Worm (Caenorhabditis elegans) whole organism, L4 larva: ENCODE measurements around the gene ZK546.19.

ENCODE experiments used
- F37D6.2 ChIP-seq: sonication (generic microtip); optimal IDR thresholded peaks from 2 replicates; lab custom pipeline; 2016; ENCODE audit warnings: mild to moderate bottlenecking, missing genetic modification characterization, missing compliant biosample characterization
- F44E2.7 ChIP-seq: fragments of 200-800 bp; sonication (Bioruptor generic); IDR thresholded peaks from 2 replicates; pipeline ENCODE4 v2.1.2; 2022; ENCODE audit warnings: missing genetic modification characterization, missing compliant biosample characterization
- F49E8.2 ChIP-seq: sonication (generic microtip); optimal IDR thresholded peaks from 2 replicates; lab custom pipeline; 2016; ENCODE audit warnings: missing compliant biosample characterization, mild to moderate bottlenecking, missing genetic modification characterization, borderline replicate concordance
- T26A8.4 ChIP-seq: fragments of 200-800 bp; sonication (Bioruptor generic); IDR thresholded peaks from 2 replicates; pipeline ENCODE4 v1.3.6; 2022; ENCODE audit warnings: missing genetic modification characterization, missing compliant biosample characterization
- Y5F2A.4 ChIP-seq: fragments of 200-800 bp; sonication (Bioruptor generic); optimal IDR thresholded peaks from 2 replicates; lab custom pipeline; 2018; ENCODE audit warnings: mild to moderate bottlenecking, missing genetic modification characterization, missing compliant biosample characterization
- aha-1 ChIP-seq: fragments of 150-350 bp; peaks from one replicate; lab custom pipeline; 2014; ENCODE audit warnings: missing biosample characterization, missing genetic modification characterization
- aly-2 ChIP-seq: sonication (generic microtip); optimal IDR thresholded peaks from 2 replicates; lab custom pipeline; 2018; ENCODE audit warnings: missing biosample characterization, missing genetic modification characterization
- ama-1 ChIP-seq: fragments of 150-350 bp; optimal IDR thresholded peaks from 2 replicates; lab custom pipeline; 2014; ENCODE audit warnings: inconsistent platforms, mixed read lengths
- attf-4 ChIP-seq: sonication (generic microtip); optimal IDR thresholded peaks from 3 replicates; lab custom pipeline; 2017; ENCODE audit warnings: missing biosample characterization, missing genetic modification characterization
- ceh-20 ChIP-seq: fragments of 200-800 bp; sonication (Bioruptor generic); IDR thresholded peaks from 2 replicates; pipeline ENCODE4 v1.3.6; 2022; ENCODE audit warnings: missing genetic modification reagents, missing genetic modification characterization, missing compliant biosample characterization
- ceh-28 ChIP-seq: fragments of 150-350 bp; optimal IDR thresholded peaks from 2 replicates; lab custom pipeline; 2014; ENCODE audit warnings: missing biosample characterization, missing genetic modification reagents, missing genetic modification characterization
- ctbp-1 ChIP-seq: fragments of 200-800 bp; sonication (Bioruptor generic); IDR thresholded peaks from 2 replicates; pipeline ENCODE4 v1.3.6; 2022; ENCODE audit warnings: missing genetic modification reagents, missing genetic modification characterization, missing compliant biosample characterization
- daf-16 ChIP-seq, 3 experiments: sonication (generic microtip); optimal IDR thresholded peaks; 2 replicates each; lab custom pipeline; 2016 to 2017; ENCODE audit warnings: missing genetic modification characterization in 3 of 3, missing genetic modification reagents in 3 of 3, mild to moderate bottlenecking in 2 of 3, missing compliant biosample characterization in 2 of 3, missing biosample characterization in 1 of 3, moderate library complexity in 1 of 3
- daf-8 ChIP-seq: fragments of 200-800 bp; sonication (Bioruptor generic); IDR thresholded peaks from 2 replicates; pipeline ENCODE4 v1.3.6; 2022; ENCODE audit warnings: missing genetic modification characterization, missing compliant biosample characterization
- dmd-6 ChIP-seq: fragments of 200-800 bp; sonication (Bioruptor generic); IDR thresholded peaks from 2 replicates; pipeline ENCODE4 v1.3.6; 2022; ENCODE audit warnings: missing genetic modification reagents, missing genetic modification characterization, missing compliant biosample characterization
- dmd-8 ChIP-seq: fragments of 200-800 bp; sonication (Bioruptor generic); IDR thresholded peaks from 2 replicates; pipeline ENCODE4 v1.3.6; 2022; ENCODE audit warnings: missing genetic modification characterization, missing compliant biosample characterization
- dpl-1 ChIP-seq: fragments of 150-350 bp; optimal IDR thresholded peaks from 2 replicates; lab custom pipeline; 2014; ENCODE audit warnings: missing biosample characterization, missing genetic modification reagents, missing genetic modification characterization
- dve-1 ChIP-seq: sonication (generic microtip); optimal IDR thresholded peaks from 2 replicates; lab custom pipeline; 2017; ENCODE audit warnings: antibody characterized with exemption, mild to moderate bottlenecking, missing genetic modification characterization, missing compliant biosample characterization; ENCODE audit not compliant: insufficient read depth
- egl-43 ChIP-seq: fragments of 200-800 bp; sonication (Bioruptor generic); IDR thresholded peaks from 2 replicates; pipeline ENCODE4 v1.3.6; 2022; ENCODE audit warnings: missing genetic modification reagents, missing genetic modification characterization, missing compliant biosample characterization
- fos-1 ChIP-seq: fragments of 150-350 bp; optimal IDR thresholded peaks from 2 replicates; lab custom pipeline; 2014; ENCODE audit warnings: missing biosample characterization, missing genetic modification characterization
- jun-1 ChIP-seq: fragments of 150-350 bp; optimal IDR thresholded peaks from 2 replicates; lab custom pipeline; 2014; ENCODE audit warnings: missing biosample characterization, missing genetic modification reagents, missing genetic modification characterization
- lin-1 ChIP-seq: fragments of 200-800 bp; sonication (Bioruptor generic); IDR thresholded peaks from 2 replicates; pipeline ENCODE4 v1.3.6; 2022; ENCODE audit warnings: missing genetic modification reagents, missing genetic modification characterization, missing compliant biosample characterization
- lin-15B ChIP-seq: fragments of 150-350 bp; sonication (generic microtip); optimal IDR thresholded peaks from 3 replicates; lab custom pipeline; 2014; ENCODE audit warnings: missing biosample characterization, missing genetic modification characterization
- lin-29 ChIP-seq: fragments of 200-800 bp; sonication (Bioruptor generic); IDR thresholded peaks from 2 replicates; pipeline ENCODE4 v1.3.6; 2022; ENCODE audit warnings: missing genetic modification reagents, missing genetic modification characterization, missing compliant biosample characterization
- lin-39 ChIP-seq: fragments of 150-350 bp; optimal IDR thresholded peaks from 2 replicates; lab custom pipeline; 2014; ENCODE audit warnings: missing biosample characterization, missing genetic modification reagents, missing genetic modification characterization
- lir-3 ChIP-seq: sonication (generic microtip); optimal IDR thresholded peaks from 2 replicates; lab custom pipeline; 2016; ENCODE audit warnings: mild to moderate bottlenecking, missing genetic modification characterization, missing compliant biosample characterization
- lsy-2 ChIP-seq, 2 experiments: fragments of 150-350 bp in 1 of 2; sonication (generic microtip) in 1 of 2; optimal IDR thresholded peaks; 2 replicates each; lab custom pipeline; 2014 to 2017; ENCODE audit warnings: missing biosample characterization in 2 of 2, missing genetic modification characterization in 2 of 2
- madf-9 ChIP-seq: fragments of 200-800 bp; sonication (Bioruptor generic); conservative IDR thresholded peaks from 2 replicates; pipeline ENCODE4 v1.3.6; 2022; ENCODE audit warnings: missing genetic modification reagents, missing genetic modification characterization, missing compliant biosample characterization
- mdl-1 ChIP-seq, 2 experiments: fragments of 150-350 bp in 1 of 2; sonication (generic microtip) in 1 of 2; optimal IDR thresholded peaks; 2 replicates each; lab custom pipeline; 2014 to 2017; ENCODE audit warnings: missing biosample characterization in 2 of 2, missing genetic modification characterization in 2 of 2
- mep-1 ChIP-seq: fragments of 150-350 bp; sonication (generic microtip); optimal IDR thresholded peaks from 3 replicates; lab custom pipeline; 2014; ENCODE audit warnings: missing biosample characterization, missing genetic modification characterization
- mes-2 ChIP-seq: sonication (generic microtip); optimal IDR thresholded peaks from 2 replicates; lab custom pipeline; 2016; ENCODE audit warnings: missing genotype, mild to moderate bottlenecking, missing genetic modification characterization, missing compliant biosample characterization; ENCODE audit not compliant: poor library complexity, severe bottlenecking
- mxl-3 ChIP-seq: fragments of 200-800 bp; sonication (Bioruptor generic); optimal IDR thresholded peaks from 2 replicates; lab custom pipeline; 2018; ENCODE audit warnings: mild to moderate bottlenecking, missing genetic modification characterization, missing compliant biosample characterization
- nhr-10 ChIP-seq: fragments of 150-350 bp; optimal IDR thresholded peaks from 2 replicates; lab custom pipeline; 2014; ENCODE audit warnings: missing biosample characterization, missing genetic modification characterization
- nhr-11 ChIP-seq: fragments of 150-350 bp; optimal IDR thresholded peaks from 2 replicates; lab custom pipeline; 2014; ENCODE audit warnings: missing biosample characterization, missing genetic modification characterization
- nhr-111 ChIP-seq: fragments of 200-800 bp; sonication (Bioruptor generic); optimal IDR thresholded peaks from 2 replicates; lab custom pipeline; 2018; ENCODE audit warnings: mild to moderate bottlenecking, missing genetic modification characterization, missing compliant biosample characterization
- nhr-41 ChIP-seq: fragments of 200-800 bp; sonication (Bioruptor generic); IDR thresholded peaks from 2 replicates; pipeline ENCODE4 v1.3.6; 2022; ENCODE audit warnings: missing genetic modification reagents, missing genetic modification characterization, missing compliant biosample characterization
- nhr-6 ChIP-seq: fragments of 150-350 bp; optimal IDR thresholded peaks from 2 replicates; lab custom pipeline; 2014; ENCODE audit warnings: missing biosample characterization, missing genetic modification characterization
- php-3 ChIP-seq: fragments of 200-800 bp; sonication (Bioruptor generic); IDR thresholded peaks from 2 replicates; pipeline ENCODE4 v1.3.6; 2022; ENCODE audit warnings: missing genetic modification reagents, missing genetic modification characterization, missing compliant biosample characterization
- rbr-2 ChIP-seq: sonication (generic microtip); optimal IDR thresholded peaks from 2 replicates; lab custom pipeline; 2016; ENCODE audit warnings: missing genotype, missing genetic modification characterization, missing compliant biosample characterization
- sdz-12 ChIP-seq: fragments of 200-800 bp; sonication (Bioruptor generic); optimal IDR thresholded peaks from 2 replicates; lab custom pipeline; 2018; ENCODE audit warnings: mild to moderate bottlenecking, missing genetic modification characterization, missing compliant biosample characterization
- set-16 ChIP-seq: fragments of 200-800 bp; sonication (Bioruptor generic); IDR thresholded peaks from 2 replicates; pipeline ENCODE4 v1.3.6; 2022; ENCODE audit warnings: missing genetic modification reagents, missing genetic modification characterization, missing compliant biosample characterization
- skn-1 ChIP-seq: fragments of 150-350 bp; optimal IDR thresholded peaks from 2 replicates; lab custom pipeline; 2014; ENCODE audit warnings: missing biosample characterization, missing genetic modification characterization
- snpc-1.2 ChIP-seq: fragments of 200-800 bp; sonication (Bioruptor generic); IDR thresholded peaks from 2 replicates; pipeline ENCODE4 v1.3.6; 2022; ENCODE audit warnings: missing genetic modification reagents, missing genetic modification characterization, missing compliant biosample characterization
- spr-3 ChIP-seq: fragments of 200-800 bp; sonication (Bioruptor generic); optimal IDR thresholded peaks from 2 replicates; lab custom pipeline; 2018; ENCODE audit warnings: mild to moderate bottlenecking, missing genetic modification characterization, missing compliant biosample characterization
- unc-39 ChIP-seq: sonication (generic microtip); optimal IDR thresholded peaks from 2 replicates; lab custom pipeline; 2017; ENCODE audit warnings: missing biosample characterization, missing genetic modification characterization
- unc-62 ChIP-seq, 3 experiments: fragments of 150-350 bp in 1 of 3; sonication (generic microtip); optimal IDR thresholded peaks in 2 of 3; peaks in 1 of 3; 1 replicate in 1 of 3; 2 replicates in 2 of 3; lab custom pipeline; 2014 to 2017; ENCODE audit warnings: missing biosample characterization in 3 of 3, missing genetic modification characterization in 3 of 3, missing genetic modification reagents in 3 of 3, missing genotype in 1 of 3
- vab-7 ChIP-seq: fragments of 200-800 bp; sonication (Bioruptor generic); IDR thresholded peaks from 2 replicates; pipeline ENCODE4 v1.3.6; 2022; ENCODE audit warnings: missing genetic modification reagents, missing genetic modification characterization, missing compliant biosample characterization
- zag-1 ChIP-seq: fragments of 150-350 bp; optimal IDR thresholded peaks from 2 replicates; lab custom pipeline; 2014; ENCODE audit warnings: missing biosample characterization, missing genetic modification characterization
- zfp-3 ChIP-seq: fragments of 200-800 bp; sonication (Bioruptor generic); conservative IDR thresholded peaks from 2 replicates; pipeline ENCODE4 v1.3.6; 2022; ENCODE audit warnings: missing genetic modification reagents, missing genetic modification characterization, missing compliant biosample characterization
- zip-11 ChIP-seq: fragments of 200-800 bp; sonication (Bioruptor generic); IDR thresholded peaks from 2 replicates; pipeline ENCODE4 v1.3.6; 2022; ENCODE audit warnings: missing genetic modification characterization, missing compliant biosample characterization
- zip-2 ChIP-seq: fragments of 150-350 bp; optimal IDR thresholded peaks from 2 replicates; lab custom pipeline; 2014; ENCODE audit warnings: missing biosample characterization, missing genetic modification characterization
- ztf-11 ChIP-seq: fragments of 150-350 bp; optimal IDR thresholded peaks from 2 replicates; lab custom pipeline; 2014; ENCODE audit warnings: missing biosample characterization, missing genetic modification characterization

The ZK546.19 gene

DNA sequence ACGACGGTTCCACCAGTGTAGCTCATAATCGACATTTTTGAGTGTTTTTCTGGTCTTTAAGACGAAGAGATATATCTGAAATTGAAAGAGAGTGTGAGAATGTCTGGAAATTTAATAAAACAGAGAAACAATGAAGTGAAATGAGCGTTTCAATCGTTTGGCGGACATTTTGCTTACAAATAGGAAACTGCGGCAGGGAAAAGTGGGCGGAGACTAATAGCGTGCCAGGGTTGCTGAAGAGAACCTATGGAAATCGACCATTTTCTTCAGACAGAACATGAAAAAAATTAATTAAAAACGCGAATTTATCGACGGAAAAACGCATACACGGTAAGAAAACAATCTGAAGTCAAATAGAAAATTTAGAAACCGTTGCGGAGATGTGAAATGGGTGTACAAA lies 13.8 kb downstream of the ZK546.19 start, which contains the start of gene pbs-3 (continued):
- peak in 1 of 2 experiments; percentile 82 for TF ChIP-seq unc-62 (GFP tag; optimal IDR thresholded peaks at IDR 0.05 in 1 of 2; lab: Kevin White, UChicago)
- no peak for TF ChIP-seq unc-62 (tag; optimal IDR thresholded peaks at IDR 0.05; lab: Kevin White, UChicago)
- no peak for TF ChIP-seq ceh-28 (tag; lab: Kevin White, UChicago)
- TF ChIP-seq madf-9: no peak
- TF ChIP-seq rbr-2 (tag; lab: Kevin White, UChicago): peak; percentile 2
- TF ChIP-seq mes-2: peak; percentile 95
- TF ChIP-seq php-3 (GFP tag; lab: Robert Waterston, UW): no peak
- TF ChIP-seq lin-15B: no peak
- no peak for TF ChIP-seq zfp-3 (GFP tag; lab: Robert Waterston, UW)
- no peak for TF ChIP-seq zip-2 (tag; lab: Kevin White, UChicago)
- TF ChIP-seq egl-43 (GFP tag; lab: Robert Waterston, UW): no peak
- no peak for TF ChIP-seq daf-8 (GFP tag; lab: Robert Waterston, UW)
- TF ChIP-seq dmd-6 (GFP tag; lab: Robert Waterston, UW): no peak; the same call in 1 of the 2 replicates
- peak; percentile 82 for TF ChIP-seq nhr-6 (tag; lab: Kevin White, UChicago)
- no peak for TF ChIP-seq aly-2
- TF ChIP-seq set-16 (GFP tag; lab: Robert Waterston, UW): no peak
- TF ChIP-seq mep-1: peak; percentile 77
- TF ChIP-seq lir-3 (tag; lab: Kevin White, UChicago): no peak
- TF ChIP-seq dpl-1 (GFP tag; lab: Kevin White, UChicago): peak; percentile 67
- TF ChIP-seq ceh-20 (GFP tag; lab: Robert Waterston, UW): no peak
- peak; percentile 12 for TF ChIP-seq mxl-3 (GFP tag; lab: Kevin White, UChicago)
- no peak for TF ChIP-seq dmd-8
- TF ChIP-seq ztf-11: no peak
- peak in 1 of 2 experiments; percentile 5 for TF ChIP-seq mdl-1 (tag; optimal IDR thresholded peaks at IDR 0.05; lab: Kevin White, UChicago)
- TF ChIP-seq snpc-1.2 (GFP tag; lab: Robert Waterston, UW): no peak
- peak; percentile 54; the same call in 1 of the 2 replicates for TF ChIP-seq vab-7 (GFP tag; lab: Robert Waterston, UW)
- TF ChIP-seq nhr-41 (GFP tag; lab: Robert Waterston, UW): no peak
- TF ChIP-seq lsy-2 (tag; optimal IDR thresholded peaks at IDR 0.05; lab: Kevin White, UChicago): peak in 1 of 2 experiments; percentile 81
- no peak for TF ChIP-seq daf-16 (GFP tag; optimal IDR thresholded peaks at IDR 0.05; lab: Kevin White, UChicago)
- peak; percentile 35 for TF ChIP-seq daf-16 (tag; optimal IDR thresholded peaks at IDR 0.05; lab: Kevin White, UChicago)
- TF ChIP-seq nhr-10 (tag; lab: Kevin White, UChicago): no peak
- no peak for TF ChIP-seq attf-4 (tag; lab: Kevin White, UChicago)
- no peak for TF ChIP-seq ctbp-1
- TF ChIP-seq sdz-12 (GFP tag; lab: Kevin White, UChicago): no peak
- TF ChIP-seq F49E8.2 (tag; lab: Kevin White, UChicago): no peak
- no peak for TF ChIP-seq unc-39 (tag; lab: Kevin White, UChicago)
- no peak for TF ChIP-seq lin-29 (GFP tag; lab: Robert Waterston, UW)
- TF ChIP-seq zag-1 (tag; lab: Kevin White, UChicago): no peak
- TF ChIP-seq aha-1 (tag; lab: Kevin White, UChicago): no peak
- TF ChIP-seq ama-1 (lab: Kevin White, UChicago): peak; percentile 66
- no peak for TF ChIP-seq fos-1 (tag; lab: Kevin White, UChicago)
- no peak for TF ChIP-seq jun-1 (tag; lab: Kevin White, UChicago)
- peak; percentile 50 for TF ChIP-seq nhr-11 (tag; lab: Kevin White, UChicago)
- TF ChIP-seq Y5F2A.4 (GFP tag; lab: Kevin White, UChicago): no peak
- no peak for TF ChIP-seq spr-3
- TF ChIP-seq lin-1 (GFP tag; lab: Robert Waterston, UW): no peak
- TF ChIP-seq T26A8.4 (GFP tag; lab: Robert Waterston, UW): no peak
- TF ChIP-seq dve-1 (tag; lab: Kevin White, UChicago): peak; percentile 66
- no peak for TF ChIP-seq skn-1 (tag; lab: Kevin White, UChicago)
- TF ChIP-seq zip-11 (GFP tag; lab: Robert Waterston, UW): no peak
- TF ChIP-seq F37D6.2 (tag; lab: Kevin White, UChicago): no peak
- no peak for TF ChIP-seq F44E2.7
- TF ChIP-seq nhr-111 (GFP tag; lab: Kevin White, UChicago): no peak
- no peak for TF ChIP-seq lin-39 (tag; lab: Kevin White, UChicago)
